Worm (Caenorhabditis elegans): Measurements from ENCODE around the gene K04C1.5.

DNA sequence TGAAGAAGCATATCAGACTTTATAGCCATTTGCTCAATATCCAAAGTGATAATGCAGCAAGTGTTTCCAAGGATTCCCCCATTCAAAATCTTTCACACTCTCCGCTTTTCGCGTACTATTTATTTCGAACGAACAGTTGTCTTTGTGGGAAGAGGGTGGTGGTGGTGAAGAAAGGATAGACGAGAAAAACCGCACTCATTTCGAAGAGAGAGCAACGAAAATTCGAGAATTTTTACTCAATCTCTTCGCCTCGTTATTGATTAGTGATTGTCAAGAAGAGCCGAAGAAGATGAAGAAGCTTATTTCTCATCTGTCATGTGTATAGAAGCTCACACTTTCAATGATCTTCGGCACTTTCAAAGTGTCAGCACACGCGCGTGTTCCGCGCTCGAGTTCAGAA, 40.0 kb downstream of the K04C1.5 start:
- TF ChIP-seq W03F9.2 (tag; optimal IDR thresholded peaks at IDR 0.05): no peak
- TF ChIP-seq dao-5 (tag; optimal IDR thresholded peaks at IDR 0.05): no peak

All from whole organism, L4/young adult.